Worm (Caenorhabditis elegans) whole organism, L3 larva: Measurements from ENCODE around the gene nlf-1.

Source experiments
- ceh-16 ChIP-seq: sonication (generic microtip); optimal IDR thresholded peaks from 2 replicates; lab custom pipeline; 2017; ENCODE audit warnings: missing biosample characterization, missing genetic modification characterization
- ceh-82 ChIP-seq: fragments of 150-350 bp; optimal IDR thresholded peaks from 2 replicates; lab custom pipeline; 2014; ENCODE audit warnings: missing biosample characterization, missing genetic modification characterization
- ceh-9 ChIP-seq: sonication (generic microtip); optimal IDR thresholded peaks from 2 replicates; lab custom pipeline; 2018; ENCODE audit warnings: missing biosample characterization, missing genetic modification characterization
- elt-1 ChIP-seq: fragments of 150-350 bp; optimal IDR thresholded peaks from 2 replicates; lab custom pipeline; 2014; ENCODE audit warnings: missing biosample characterization, missing genetic modification characterization
- elt-3 ChIP-seq, 3 experiments: fragments of 150-350 bp in 1 of 3; sonication (generic microtip) in 2 of 3; optimal IDR thresholded peaks; 2 replicates in 2 of 3; 4 replicates in 1 of 3; lab custom pipeline; 2014 to 2017; ENCODE audit warnings: missing biosample characterization in 3 of 3, missing genetic modification characterization in 3 of 3
- eor-1 ChIP-seq, 2 experiments: fragments of 150-350 bp; optimal IDR thresholded peaks; 2 replicates each; lab custom pipeline; 2014 to 2018; ENCODE audit warnings: missing biosample characterization in 2 of 2, missing genetic modification characterization in 2 of 2
- fkh-10 ChIP-seq: sonication (generic microtip); optimal IDR thresholded peaks from 2 replicates; lab custom pipeline; 2017; ENCODE audit warnings: missing biosample characterization, missing genetic modification reagents, missing genetic modification characterization
- fos-1 ChIP-seq: fragments of 150-350 bp; optimal IDR thresholded peaks from 2 replicates; lab custom pipeline; 2014; ENCODE audit warnings: missing biosample characterization, missing genetic modification characterization
- jun-1 ChIP-seq: fragments of 150-350 bp; optimal IDR thresholded peaks from 2 replicates; lab custom pipeline; 2014; ENCODE audit warnings: missing biosample characterization, missing genetic modification reagents, missing genetic modification characterization
- lin-15B ChIP-seq: fragments of 150-350 bp; optimal IDR thresholded peaks from 2 replicates; lab custom pipeline; 2014; ENCODE audit warnings: missing biosample characterization, missing genetic modification characterization
- lsy-12 ChIP-seq: sonication (generic microtip); optimal IDR thresholded peaks from 2 replicates; lab custom pipeline; 2016; ENCODE audit warnings: mild to moderate bottlenecking, missing genetic modification characterization, missing compliant biosample characterization
- nhr-237 ChIP-seq: fragments of 150-350 bp; optimal IDR thresholded peaks from 2 replicates; lab custom pipeline; 2014; ENCODE audit warnings: missing biosample characterization, missing genetic modification characterization
- nhr-28 ChIP-seq: fragments of 150-350 bp; optimal IDR thresholded peaks from 2 replicates; lab custom pipeline; 2014; ENCODE audit warnings: missing biosample characterization, missing genetic modification characterization
- nhr-76 ChIP-seq: fragments of 150-350 bp; sonication (generic microtip); optimal IDR thresholded peaks from 5 replicates; lab custom pipeline; 2014; ENCODE audit warnings: missing biosample characterization, missing genetic modification characterization
- sea-2 ChIP-seq: fragments of 150-350 bp; sonication (generic microtip); optimal IDR thresholded peaks from 4 replicates; lab custom pipeline; 2014; ENCODE audit warnings: missing biosample characterization, missing genetic modification reagents, missing genetic modification characterization
- skn-1 ChIP-seq: fragments of 150-350 bp; optimal IDR thresholded peaks from 2 replicates; lab custom pipeline; 2014; ENCODE audit warnings: missing biosample characterization, missing genetic modification characterization
- unc-62 ChIP-seq: fragments of 150-350 bp; sonication (generic microtip); optimal IDR thresholded peaks from 4 replicates; lab custom pipeline; 2014; ENCODE audit warnings: missing biosample characterization, missing genetic modification reagents, missing genetic modification characterization
- zag-1 ChIP-seq: fragments of 150-350 bp; optimal IDR thresholded peaks from 2 replicates; lab custom pipeline; 2014; ENCODE audit warnings: missing biosample characterization, missing genetic modification characterization

The nlf-1 gene

DNA sequence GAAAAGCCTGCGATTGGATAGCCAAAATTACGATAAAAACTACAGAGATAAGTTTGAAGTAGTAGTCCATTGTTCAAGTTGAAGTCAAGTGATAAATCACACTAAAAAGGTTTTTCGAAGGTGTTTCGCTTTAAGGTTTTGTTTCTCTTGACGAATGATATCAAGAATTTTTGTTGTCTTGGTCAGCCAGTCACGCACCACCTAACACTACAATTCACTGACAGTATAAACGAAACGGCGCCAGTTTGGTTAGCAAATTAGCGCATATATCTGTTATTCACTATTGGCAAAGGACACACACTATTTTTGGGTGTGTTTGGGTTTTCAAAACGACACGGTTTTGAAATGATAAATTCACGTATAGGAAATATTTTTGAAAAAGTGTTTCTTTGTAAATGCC lies 47.3 kb downstream of the nlf-1 start, which contains the start of gene C44C1.6:
Gene C44C1.6, minus strand, starts transcription at position 199 of the 400 bp plus-strand sequence.
- no peak for TF ChIP-seq jun-1 (tag; lab: Kevin White, UChicago)

DNA sequence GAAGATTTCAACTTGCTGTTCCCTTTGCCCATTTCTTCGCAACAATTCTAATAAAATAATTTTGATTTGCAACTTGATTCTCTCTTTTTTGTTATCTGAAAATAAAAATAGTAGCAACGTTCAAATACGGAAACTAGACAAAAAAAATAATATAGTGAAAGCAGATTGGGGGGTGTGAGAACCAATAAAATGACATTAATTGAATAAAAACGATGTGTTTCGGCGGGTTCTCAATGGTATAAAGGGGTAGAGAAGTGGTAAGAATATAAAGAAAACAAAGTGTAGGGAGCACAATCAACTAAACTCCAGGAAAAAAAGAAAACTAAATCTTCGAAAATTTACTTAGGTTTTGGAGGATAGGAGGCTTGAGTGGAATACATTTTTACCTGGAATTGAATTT lies 54.2 kb downstream of the nlf-1 start, which contains the start of gene ncs-1:
Gene ncs-1, minus strand, starts transcription at position 101 of the 400 bp plus-strand sequence.
- TF ChIP-seq nhr-76 (tag; lab: Kevin White, UChicago) (no peak), zag-1 (tag; lab: Kevin White, UChicago) (no peak), jun-1 (tag; lab: Kevin White, UChicago) (no peak), nhr-28 (tag; lab: Kevin White, UChicago) (no peak), elt-3 (tag; optimal IDR thresholded peaks at IDR 0.05; lab: Kevin White, UChicago) (no peak), unc-62 (GFP tag; lab: Kevin White, UChicago) (no peak), lsy-12 (tag; lab: Kevin White, UChicago) (no peak), ceh-82 (tag; lab: Kevin White, UChicago) (no peak), elt-1 (no peak), fos-1 (no peak), nhr-237 (tag; lab: Kevin White, UChicago) (no peak), ceh-16 (tag; lab: Kevin White, UChicago) (no peak), eor-1 (tag; optimal IDR thresholded peaks at IDR 0.05; lab: Kevin White, UChicago) (no peak), lin-15B (tag; lab: Kevin White, UChicago) (no peak), ceh-9 (tag; lab: Kevin White, UChicago) (no peak), sea-2 (GFP tag; lab: Kevin White, UChicago) (no peak), skn-1 (tag; lab: Kevin White, UChicago) (no peak), fkh-10 (GFP tag; lab: Kevin White, UChicago) (no peak)
